Worm (Caenorhabditis elegans) whole organism, L2 larva: ENCODE data around the gene comt-3.

ENCODE experiments used
- C34F6.9 ChIP-seq: fragments of 150-350 bp; optimal IDR thresholded peaks from 2 replicates; lab custom pipeline; 2014; ENCODE audit warnings: missing biosample characterization, missing genetic modification characterization
- Y55F3AM.14 ChIP-seq: fragments of 200-800 bp; sonication (Bioruptor generic); optimal IDR thresholded peaks from 2 replicates; lab custom pipeline; 2018; ENCODE audit warnings: mild to moderate bottlenecking, missing genetic modification characterization, missing compliant biosample characterization
- ZK546.5 ChIP-seq: sonication (generic microtip); optimal IDR thresholded peaks from 2 replicates; lab custom pipeline; 2017; ENCODE audit warnings: missing biosample characterization, missing genetic modification characterization
- alr-1 ChIP-seq: fragments of 150-350 bp; optimal IDR thresholded peaks from 2 replicates; lab custom pipeline; 2014; ENCODE audit warnings: missing biosample characterization, missing genetic modification characterization
- ama-1 ChIP-seq: fragments of 150-350 bp; optimal IDR thresholded peaks from 2 replicates; lab custom pipeline; 2018; ENCODE audit warnings: inconsistent platforms
- ceh-82 ChIP-seq: fragments of 150-350 bp; optimal IDR thresholded peaks from 2 replicates; lab custom pipeline; 2014; ENCODE audit warnings: missing biosample characterization, missing genetic modification characterization
- crh-2 ChIP-seq: sonication (generic microtip); optimal IDR thresholded peaks from 2 replicates; lab custom pipeline; 2017; ENCODE audit warnings: missing biosample characterization, missing genetic modification characterization
- dmd-4 ChIP-seq: sonication (generic microtip); optimal IDR thresholded peaks from 2 replicates; lab custom pipeline; 2017; ENCODE audit warnings: missing biosample characterization, missing genetic modification characterization
- elt-1 ChIP-seq: fragments of 150-350 bp; optimal IDR thresholded peaks from 2 replicates; lab custom pipeline; 2014; ENCODE audit warnings: missing biosample characterization, missing genetic modification characterization
- elt-3 ChIP-seq: sonication (generic microtip); optimal IDR thresholded peaks from 2 replicates; lab custom pipeline; 2017; ENCODE audit warnings: missing biosample characterization, missing genetic modification characterization
- fos-1 ChIP-seq: fragments of 150-350 bp; optimal IDR thresholded peaks from 2 replicates; lab custom pipeline; 2014; ENCODE audit warnings: missing biosample characterization, missing genetic modification characterization
- gmeb-1 ChIP-seq: fragments of 150-350 bp; optimal IDR thresholded peaks from 2 replicates; lab custom pipeline; 2014; ENCODE audit warnings: missing biosample characterization, missing genetic modification characterization
- lin-11 ChIP-seq: fragments of 150-350 bp; sonication (generic microtip); optimal IDR thresholded peaks from 2 replicates; lab custom pipeline; 2014; ENCODE audit warnings: missing biosample characterization, missing genetic modification characterization, inconsistent platforms, mixed read lengths
- lin-13 ChIP-seq: fragments of 150-350 bp; optimal IDR thresholded peaks from 2 replicates; lab custom pipeline; 2014; ENCODE audit warnings: missing biosample characterization, missing genetic modification reagents, missing genetic modification characterization
- lin-39 ChIP-seq: fragments of 150-350 bp; optimal IDR thresholded peaks from 2 replicates; lab custom pipeline; 2014; ENCODE audit warnings: missing biosample characterization, missing genetic modification reagents, missing genetic modification characterization
- mab-5 ChIP-seq: fragments of 150-350 bp; optimal IDR thresholded peaks from 2 replicates; lab custom pipeline; 2014; ENCODE audit warnings: missing biosample characterization, missing genetic modification characterization
- mbf-1 ChIP-seq: sonication (generic microtip); optimal IDR thresholded peaks from 2 replicates; lab custom pipeline; 2017; ENCODE audit warnings: missing biosample characterization, missing genetic modification characterization
- mdl-1 ChIP-seq, 2 experiments: fragments of 150-350 bp in 1 of 2; sonication (generic microtip) in 1 of 2; optimal IDR thresholded peaks; 2 replicates each; lab custom pipeline; 2017; ENCODE audit warnings: missing biosample characterization in 2 of 2, missing genetic modification characterization in 2 of 2
- nhr-10 ChIP-seq: sonication (generic microtip); optimal IDR thresholded peaks from 2 replicates; lab custom pipeline; 2017; ENCODE audit warnings: missing biosample characterization, missing genetic modification characterization
- nhr-11 ChIP-seq: fragments of 150-350 bp; optimal IDR thresholded peaks from 2 replicates; lab custom pipeline; 2014; ENCODE audit warnings: missing biosample characterization, missing genetic modification characterization
- nhr-129 ChIP-seq: fragments of 150-350 bp; optimal IDR thresholded peaks from 2 replicates; lab custom pipeline; 2014; ENCODE audit warnings: missing biosample characterization, missing genetic modification characterization
- nhr-21 ChIP-seq: fragments of 150-350 bp; optimal IDR thresholded peaks from 2 replicates; lab custom pipeline; 2014; ENCODE audit warnings: missing biosample characterization, missing genetic modification characterization
- nhr-23 ChIP-seq: fragments of 150-350 bp; optimal IDR thresholded peaks from 2 replicates; lab custom pipeline; 2014; ENCODE audit warnings: missing biosample characterization, missing genetic modification reagents, missing genetic modification characterization
- nhr-237 ChIP-seq: fragments of 150-350 bp; optimal IDR thresholded peaks from 2 replicates; lab custom pipeline; 2014; ENCODE audit warnings: missing biosample characterization, missing genetic modification characterization
- nhr-25 ChIP-seq: fragments of 150-350 bp; sonication (generic microtip); optimal IDR thresholded peaks from 3 replicates; lab custom pipeline; 2014; ENCODE audit warnings: missing biosample characterization, missing genetic modification characterization
- nhr-6 ChIP-seq: fragments of 150-350 bp; optimal IDR thresholded peaks from 2 replicates; lab custom pipeline; 2014; ENCODE audit warnings: missing biosample characterization, missing genetic modification characterization
- nhr-77 ChIP-seq: fragments of 150-350 bp; optimal IDR thresholded peaks from 2 replicates; lab custom pipeline; 2014; ENCODE audit warnings: missing biosample characterization, missing genetic modification characterization
- sem-4 ChIP-seq: fragments of 150-350 bp; optimal IDR thresholded peaks from 2 replicates; lab custom pipeline; 2014; ENCODE audit warnings: missing biosample characterization, missing genetic modification reagents, missing genetic modification characterization
- skn-1 ChIP-seq: sonication (generic microtip); optimal IDR thresholded peaks from 2 replicates; lab custom pipeline; 2017; ENCODE audit warnings: missing biosample characterization, missing genetic modification characterization
- sma-3 ChIP-seq: sonication (generic microtip); optimal IDR thresholded peaks from 2 replicates; lab custom pipeline; 2016; ENCODE audit warnings: missing genetic modification reagents, missing genetic modification characterization, missing compliant biosample characterization
- sma-9 ChIP-seq, 2 experiments: fragments of 150-350 bp in 1 of 2; sonication (generic microtip) in 1 of 2; optimal IDR thresholded peaks; 2 replicates each; lab custom pipeline; 2014 to 2016; ENCODE audit warnings: missing genetic modification characterization in 2 of 2, mild to moderate bottlenecking in 1 of 2, missing biosample characterization in 1 of 2, missing compliant biosample characterization in 1 of 2, missing genetic modification reagents in 1 of 2, moderate library complexity in 1 of 2
- unc-39 ChIP-seq: fragments of 150-350 bp; optimal IDR thresholded peaks from 2 replicates; lab custom pipeline; 2014; ENCODE audit warnings: missing biosample characterization, missing genetic modification characterization
- unc-55 ChIP-seq: fragments of 150-350 bp; sonication (generic microtip); optimal IDR thresholded peaks from 3 replicates; lab custom pipeline; 2014; ENCODE audit warnings: missing biosample characterization, missing genetic modification reagents, missing genetic modification characterization
- unc-62 ChIP-seq: fragments of 150-350 bp; optimal IDR thresholded peaks from 2 replicates; lab custom pipeline; 2014; ENCODE audit warnings: missing biosample characterization, missing genetic modification reagents, missing genetic modification characterization
- zag-1 ChIP-seq: fragments of 150-350 bp; optimal IDR thresholded peaks from 2 replicates; lab custom pipeline; 2014; ENCODE audit warnings: missing biosample characterization, missing genetic modification characterization

Gene comt-3

ce11 chrV:2050790-2051189, 6.5 kb upstream of the comt-3 start:
- no peak for TF ChIP-seq Y55F3AM.14 (GFP tag; lab: Kevin White, UChicago)
- no peak for TF ChIP-seq sem-4
- TF ChIP-seq nhr-129 (tag; lab: Kevin White, UChicago), result no peak
- TF ChIP-seq nhr-23 (tag; lab: Kevin White, UChicago), result no peak

ce11 chrV:2051507-2051906, 5.8 kb upstream of the comt-3 start, which contains the start of gene Y40B10A.11:
TSS of gene Y40B10A.11 (minus strand) at chrV:2051607.
- TF ChIP-seq nhr-77 (tag; lab: Kevin White, UChicago) (no peak), nhr-21 (no peak), nhr-237 (tag; lab: Kevin White, UChicago) (no peak), alr-1 (no peak), sma-3 (no peak), gmeb-1 (tag; lab: Kevin White, UChicago) (no peak), unc-62 (GFP tag; lab: Kevin White, UChicago) (no peak), elt-1 (tag; lab: Kevin White, UChicago) (no peak), nhr-11 (tag; lab: Kevin White, UChicago) (no peak), crh-2 (tag; lab: Kevin White, UChicago) (no peak), unc-55 (GFP tag; lab: Kevin White, UChicago) (no peak)

- TF ChIP-seq lin-39 (tag; lab: Kevin White, UChicago) (no peak), unc-55 (GFP tag; lab: Kevin White, UChicago) (no peak), C34F6.9 (tag; lab: Kevin White, UChicago) (no peak), alr-1 (no peak)
These were observed 3.8 kb upstream of the comt-3 start, which contains the start of gene comt-5 for ce11 chrV:2053509-2053908. TSS of gene comt-5 (minus strand) at chrV:2053609.

ce11 chrV:2054254-2054653, 3.1 kb upstream of the comt-3 start:
- no peak for TF ChIP-seq sma-3

- no peak for TF ChIP-seq ceh-82
- TF ChIP-seq mbf-1, result no peak
- peak; percentile 5 for TF ChIP-seq C34F6.9 (tag; lab: Kevin White, UChicago)
- TF ChIP-seq fos-1, result peak; percentile 53
- TF ChIP-seq sma-3, result no peak
- peak; percentile 23 for TF ChIP-seq sma-9 (GFP tag; optimal IDR thresholded peaks at IDR 0.05; lab: Kevin White, UChicago)
- no peak for TF ChIP-seq sma-9 (tag; optimal IDR thresholded peaks at IDR 0.05; lab: Kevin White, UChicago)
- TF ChIP-seq, all 48 proteins: peak for 3
These were observed 1.4 kb upstream of the comt-3 start for ce11 chrV:2055765-2056504.

- TF ChIP-seq ama-1 (lab: Kevin White, UChicago) (peak; percentile 5), skn-1 (tag; lab: Kevin White, UChicago) (no peak), nhr-25 (tag; lab: Kevin White, UChicago) (no peak), nhr-10 (tag; lab: Kevin White, UChicago) (no peak), crh-2 (tag; lab: Kevin White, UChicago) (peak; percentile 8), lin-11 (tag; lab: Kevin White, UChicago) (no peak), fos-1 (peak; percentile 30), ZK546.5 (tag; lab: Kevin White, UChicago) (no peak), dmd-4 (no peak), nhr-6 (tag; lab: Kevin White, UChicago) (no peak), mab-5 (no peak), elt-1 (tag; lab: Kevin White, UChicago) (no peak), sem-4 (no peak), gmeb-1 (tag; lab: Kevin White, UChicago) (peak; percentile 2), zag-1 (tag; lab: Kevin White, UChicago) (no peak), Y55F3AM.14 (GFP tag; lab: Kevin White, UChicago) (no peak), unc-39 (tag; lab: Kevin White, UChicago) (no peak), unc-55 (GFP tag; lab: Kevin White, UChicago) (no peak), nhr-129 (tag; lab: Kevin White, UChicago) (peak; percentile 28), lin-13 (GFP tag; lab: Kevin White, UChicago) (no peak), elt-3 (tag; lab: Kevin White, UChicago) (no peak), mdl-1 (tag; optimal IDR thresholded peaks at IDR 0.05; lab: Kevin White, UChicago) (no peak)
These were observed 9.4 kb downstream of the comt-3 start, which contains the start of gene nhr-86 for ce11 chrV:2066780-2067179. TSS of gene nhr-86 (minus strand) at chrV:2066850.
